Fruit fly (Drosophila melanogaster) S2 (cell line): Measurements from ENCODE around the gene CG6443.

ENCODE experiments used
- CG8478 ChIP-seq: fragments of >200 bp; optimal IDR thresholded peaks from 2 replicates; lab custom pipeline; 2018
- CTCF ChIP-seq, 2 experiments: fragments of >200 bp; optimal IDR thresholded peaks; 2 replicates each; lab custom pipeline; 2018

DNA sequence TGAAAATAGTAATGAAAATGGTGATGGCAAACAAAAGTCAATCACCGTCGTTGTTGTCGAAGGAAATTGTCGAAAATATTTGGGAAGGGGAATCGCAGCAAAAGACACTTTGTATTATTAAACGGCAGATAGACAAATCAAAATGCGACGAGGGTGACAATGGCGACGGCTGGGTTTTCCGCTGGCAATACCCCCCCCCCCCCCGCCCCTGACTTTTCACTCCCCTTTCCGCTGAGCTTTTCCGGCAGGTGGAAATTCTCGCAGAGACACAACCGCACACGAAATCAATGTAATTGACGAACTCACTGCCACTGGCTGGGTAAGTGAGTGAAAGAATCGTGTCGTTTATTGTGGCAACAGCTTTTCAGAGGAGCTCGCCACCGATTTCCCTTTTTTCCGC lies 20.7 kb upstream of the CG6443 start:
- no peak for TF ChIP-seq CG8478 (lab: Kevin White, UChicago)
- no peak for TF ChIP-seq CTCF (optimal IDR thresholded peaks at IDR 0.05; lab: Kevin White, UChicago)
